Fruit fly (Drosophila melanogaster): ENCODE measurements around the gene CG12078.

CG12078 gene

dm6 chr3L:3259703-3260102, 15.6 kb upstream of the CG12078 start:
- TF ChIP-seq Smox (GFP tag; optimal IDR thresholded peaks at IDR 0.05) (peak; percentile 83), ss (GFP tag; optimal IDR thresholded peaks at IDR 0.05) (peak; percentile 93 to 94), Hr39 (GFP tag; optimal IDR thresholded peaks at IDR 0.05) (peak; percentile 83), CG11902 (GFP tag; optimal IDR thresholded peaks at IDR 0.05) (peak; percentile 65), svp (GFP tag) (peak; percentile 91), Ets96B (tag; optimal IDR thresholded peaks at IDR 0.05) (peak; percentile 91), CG7368 (GFP tag; optimal IDR thresholded peaks at IDR 0.05) (peak; percentile 80), acj6 (GFP tag; optimal IDR thresholded peaks at IDR 0.05) (peak; percentile 88), Met (GFP tag; optimal IDR thresholded peaks at IDR 0.05) (peak; percentile 82), CG1621 (tag; optimal IDR thresholded peaks at IDR 0.05) (peak; percentile 91), esn (GFP tag; optimal IDR thresholded peaks at IDR 0.05) (peak; percentile 90), CG11294 (GFP tag; IDR thresholded peaks at IDR 0.05) (no peak; the same call in none of the 2 replicates), Sox14 (GFP tag; optimal IDR thresholded peaks at IDR 0.05) (peak; percentile 86), eg (GFP tag; IDR thresholded peaks at IDR 0.05) (peak; percentile 95), CG3919 (GFP tag; optimal IDR thresholded peaks at IDR 0.05) (peak; percentile 87), CG6163 (GFP tag; IDR thresholded peaks at IDR 0.05) (peak; percentile 78), spab (GFP tag; optimal IDR thresholded peaks at IDR 0.05) (peak; percentile 93), CG10669 (GFP tag; optimal IDR thresholded peaks at IDR 0.05) (peak; percentile 92), achi (GFP tag; optimal IDR thresholded peaks at IDR 0.05) (peak; percentile 85), CG8119 (GFP tag; IDR thresholded peaks at IDR 0.05) (peak; percentile 91), CG11762 (GFP tag; optimal IDR thresholded peaks at IDR 0.05; ENCODE audit: insufficient read depth) (peak; percentile 76), OdsH (GFP tag; optimal IDR thresholded peaks at IDR 0.05) (peak; percentile 85), Gug (GFP tag; IDR thresholded peaks at IDR 0.05) (peak; percentile 82), vri (GFP tag; optimal IDR thresholded peaks at IDR 0.05) (peak; percentile 57), CG4318 (GFP tag; optimal IDR thresholded peaks at IDR 0.05) (peak; percentile 62), CG6854 (GFP tag; optimal IDR thresholded peaks at IDR 0.05) (peak; percentile 67), CG8632 (GFP tag; optimal IDR thresholded peaks at IDR 0.05) (peak; percentile 84), CG3032 (tag; optimal IDR thresholded peaks at IDR 0.05) (peak; percentile 94), CG15336 (GFP tag; IDR thresholded peaks at IDR 0.05) (peak; percentile 89), CG16779 (tag; optimal IDR thresholded peaks at IDR 0.05) (peak; percentile 71), fd85E (GFP tag; optimal IDR thresholded peaks at IDR 0.05) (peak; percentile 50), CG32006 (GFP tag; optimal IDR thresholded peaks at IDR 0.05) (peak; percentile 82), dsx (GFP tag; optimal IDR thresholded peaks at IDR 0.05; ENCODE audit: poor library complexity, severe bottlenecking) (peak; percentile 93), cyc (GFP tag; optimal IDR thresholded peaks at IDR 0.05) (peak; percentile 81), CG34406 (GFP tag; optimal IDR thresholded peaks at IDR 0.05) (peak; percentile 85), Sox15 (GFP tag; optimal IDR thresholded peaks at IDR 0.05) (peak; percentile 61), fkh (GFP tag; optimal IDR thresholded peaks at IDR 0.05) (no peak), CG6808 (GFP tag; optimal IDR thresholded peaks at IDR 0.05) (peak; percentile 93), dac (GFP tag; optimal IDR thresholded peaks at IDR 0.05) (peak; percentile 57), Eip93F (GFP tag; optimal IDR thresholded peaks at IDR 0.05) (peak; percentile 35), CG9139 (GFP tag; optimal IDR thresholded peaks at IDR 0.05) (peak; percentile 90), Sox102F (GFP tag; optimal IDR thresholded peaks at IDR 0.05) (peak; percentile 83), CG10631 (GFP tag; optimal IDR thresholded peaks at IDR 0.05) (peak; percentile 91), pdm3 (GFP tag; optimal IDR thresholded peaks at IDR 0.05) (peak; percentile 88), CG6792 (GFP tag; optimal IDR thresholded peaks at IDR 0.05) (peak; percentile 91), net (GFP tag; optimal IDR thresholded peaks at IDR 0.05) (peak; percentile 89), Hr4 (GFP tag; optimal IDR thresholded peaks at IDR 0.05) (peak; percentile 86), Ets21C (GFP tag; optimal IDR thresholded peaks at IDR 0.05) (peak; percentile 73), topi (GFP tag; optimal IDR thresholded peaks at IDR 0.05) (peak; percentile 87), salr (GFP tag; optimal IDR thresholded peaks at IDR 0.05) (peak; percentile 79 to 89), CG8319 (GFP tag; optimal IDR thresholded peaks at IDR 0.05) (peak; percentile 81), Eip75B (GFP tag; optimal IDR thresholded peaks at IDR 0.05) (peak; percentile 90)
